Worm (Caenorhabditis elegans) whole organism, late embryonic: ENCODE results near the gene C06E1.7.

ENCODE experiments used
- ceh-31 ChIP-seq: sonication (generic microtip); optimal IDR thresholded peaks from 2 replicates; lab custom pipeline; 2016; ENCODE audit warnings: missing genetic modification characterization, missing compliant biosample characterization
- ceh-48 ChIP-seq: sonication (generic microtip); optimal IDR thresholded peaks from 2 replicates; lab custom pipeline; 2016; ENCODE audit warnings: missing genetic modification characterization, inconsistent platforms, missing compliant biosample characterization
- fax-1 ChIP-seq: sonication (generic microtip); optimal IDR thresholded peaks from 2 replicates; lab custom pipeline; 2016; ENCODE audit warnings: missing genotype, missing genetic modification characterization, missing compliant biosample characterization
- fkh-10 ChIP-seq: fragments of 150-350 bp; optimal IDR thresholded peaks from 2 replicates; lab custom pipeline; 2014; ENCODE audit warnings: missing biosample characterization, missing genetic modification reagents, missing genetic modification characterization
- hlh-30 ChIP-seq: sonication (generic microtip); optimal IDR thresholded peaks from 2 replicates; lab custom pipeline; 2017; ENCODE audit warnings: antibody characterized with exemption, missing genetic modification characterization, missing compliant biosample characterization; ENCODE audit not compliant: insufficient read depth
- hlh-8 ChIP-seq: sonication (generic microtip); optimal IDR thresholded peaks from 2 replicates; lab custom pipeline; 2016; ENCODE audit warnings: missing genotype, missing genetic modification characterization, missing compliant biosample characterization
- tbx-2 ChIP-seq: sonication (generic microtip); optimal IDR thresholded peaks from 2 replicates; lab custom pipeline; 2016; ENCODE audit warnings: missing genetic modification characterization, missing compliant biosample characterization
- ttx-3 ChIP-seq: sonication (generic microtip); optimal IDR thresholded peaks from 2 replicates; lab custom pipeline; 2016; ENCODE audit warnings: missing genetic modification reagents, missing genetic modification characterization, missing compliant biosample characterization

DNA sequence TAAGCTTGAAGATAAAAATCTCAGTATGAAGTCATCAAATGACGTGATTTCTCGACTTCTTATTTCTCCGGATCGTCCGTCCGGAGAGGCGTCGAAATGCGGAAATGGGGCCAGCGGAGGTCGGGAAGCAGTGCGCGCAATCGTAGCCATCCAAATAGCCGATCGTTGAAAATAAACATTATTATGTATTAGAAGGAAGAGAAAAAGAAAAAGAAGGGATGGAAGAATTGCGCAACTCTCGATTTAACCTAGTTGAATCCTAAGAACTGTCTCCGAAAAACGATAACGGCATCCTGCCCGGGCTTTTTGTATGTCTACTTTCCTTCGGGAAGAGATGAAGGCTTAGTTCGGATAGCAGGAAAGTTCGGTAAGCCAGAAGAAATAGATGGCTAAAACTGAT is 8.6 kb upstream of the C06E1.7 start:
- TF ChIP-seq ceh-31 (tag; lab: Kevin White, UChicago) (no peak), hlh-30 (tag; lab: Kevin White, UChicago) (no peak), ceh-48 (tag; lab: Kevin White, UChicago) (no peak), fax-1 (tag; lab: Kevin White, UChicago) (no peak), tbx-2 (tag; lab: Kevin White, UChicago) (no peak), ttx-3 (tag; lab: Kevin White, UChicago) (no peak), hlh-8 (tag; lab: Kevin White, UChicago) (no peak), fkh-10 (GFP tag; lab: Kevin White, UChicago) (no peak)
